Worm (Caenorhabditis elegans) whole organism, mixed stage, embryonic: ENCODE results near the gene tra-2.
A peak's percentile ranks its signal among the peaks of the same experiment; 100 is the strongest.

Source experiments
- M03D4.4 ChIP-seq: sonication (generic microtip); optimal IDR thresholded peaks from 2 replicates; lab custom pipeline; 2017; ENCODE audit warnings: mild to moderate bottlenecking, missing genetic modification characterization, missing compliant biosample characterization
- bed-3 ChIP-seq: fragments of 200-800 bp; sonication (Bioruptor generic); optimal IDR thresholded peaks from 3 replicates; lab custom pipeline; 2018; ENCODE audit warnings: mild to moderate bottlenecking, missing genetic modification characterization, moderate library complexity, missing compliant biosample characterization
- blmp-1 ChIP-seq: fragments of 150-350 bp; optimal IDR thresholded peaks from 2 replicates; lab custom pipeline; 2014; ENCODE audit warnings: missing biosample characterization, missing genetic modification characterization
- ceh-39 ChIP-seq: fragments of 150-350 bp; optimal IDR thresholded peaks from 2 replicates; lab custom pipeline; 2014; ENCODE audit warnings: missing biosample characterization, missing genetic modification characterization
- ceh-43 ChIP-seq: fragments of 200-800 bp; sonication (Bioruptor generic); optimal IDR thresholded peaks from 2 replicates; lab custom pipeline; 2018; ENCODE audit warnings: mild to moderate bottlenecking, missing genetic modification characterization, moderate library complexity, missing compliant biosample characterization
- ceh-83 ChIP-seq: fragments of 200-800 bp; sonication (Bioruptor generic); optimal IDR thresholded peaks from 2 replicates; lab custom pipeline; 2018; ENCODE audit warnings: mild to moderate bottlenecking, missing genetic modification characterization, missing compliant biosample characterization
- ces-1 ChIP-seq: fragments of 150-350 bp; optimal IDR thresholded peaks from 2 replicates; lab custom pipeline; 2014; ENCODE audit warnings: missing biosample characterization, missing genetic modification reagents, missing genetic modification characterization
- cnd-1 ChIP-seq: fragments of 200-800 bp; sonication (Bioruptor generic); optimal IDR thresholded peaks from 2 replicates; lab custom pipeline; 2018; ENCODE audit warnings: mild to moderate bottlenecking, missing genetic modification characterization, missing compliant biosample characterization
- drap-1 ChIP-seq: fragments of 200-800 bp; sonication (Bioruptor generic); optimal IDR thresholded peaks from 3 replicates; lab custom pipeline; 2018; ENCODE audit warnings: mild to moderate bottlenecking, missing genetic modification characterization, missing compliant biosample characterization
- elt-1 ChIP-seq: sonication (generic microtip); optimal IDR thresholded peaks from 2 replicates; lab custom pipeline; 2017; ENCODE audit warnings: missing genetic modification characterization, mild to moderate bottlenecking, missing compliant biosample characterization, antibody characterized with exemption, moderate library complexity, borderline replicate concordance; ENCODE audit not compliant: insufficient read depth
- elt-3 ChIP-seq: fragments of 150-350 bp; optimal IDR thresholded peaks from 2 replicates; lab custom pipeline; 2014; ENCODE audit warnings: missing biosample characterization, missing genetic modification characterization
- flh-1 ChIP-seq: fragments of 200-800 bp; sonication (Bioruptor generic); optimal IDR thresholded peaks from 2 replicates; lab custom pipeline; 2018; ENCODE audit warnings: mild to moderate bottlenecking, missing genetic modification characterization, moderate library complexity, missing compliant biosample characterization
- ham-2 ChIP-seq: fragments of 200-800 bp; sonication (Bioruptor generic); optimal IDR thresholded peaks from 2 replicates; lab custom pipeline; 2018; ENCODE audit warnings: mild to moderate bottlenecking, missing genetic modification characterization, missing compliant biosample characterization
- lin-32 ChIP-seq: fragments of 200-800 bp; sonication (Bioruptor generic); optimal IDR thresholded peaks from 2 replicates; lab custom pipeline; 2018; ENCODE audit warnings: mild to moderate bottlenecking, missing genetic modification characterization, missing compliant biosample characterization
- mep-1 ChIP-seq: fragments of 150-350 bp; optimal IDR thresholded peaks from 2 replicates; lab custom pipeline; 2017; ENCODE audit warnings: missing biosample characterization, missing genetic modification reagents, missing genetic modification characterization, inconsistent platforms
- mls-2 ChIP-seq: sonication (generic microtip); optimal IDR thresholded peaks from 2 replicates; lab custom pipeline; 2016; ENCODE audit warnings: mild to moderate bottlenecking, missing genetic modification characterization, moderate library complexity, missing compliant biosample characterization
- nhr-12 ChIP-seq: fragments of 150-350 bp; optimal IDR thresholded peaks from 2 replicates; lab custom pipeline; 2014; ENCODE audit warnings: missing biosample characterization, missing genetic modification characterization
- pha-4 ChIP-seq: fragments of 150-350 bp; optimal IDR thresholded peaks from 2 replicates; lab custom pipeline; 2018; ENCODE audit warnings: missing biosample characterization, missing genetic modification reagents, missing genetic modification characterization
- sem-2 ChIP-seq: fragments of 200-800 bp; sonication (Bioruptor generic); optimal IDR thresholded peaks from 2 replicates; lab custom pipeline; 2018; ENCODE audit warnings: mild to moderate bottlenecking, missing genetic modification characterization, missing compliant biosample characterization
- sptf-1 ChIP-seq: sonication (generic microtip); optimal IDR thresholded peaks from 2 replicates; lab custom pipeline; 2017; ENCODE audit warnings: mild to moderate bottlenecking, missing genetic modification characterization, moderate library complexity, missing compliant biosample characterization
- tbx-8 ChIP-seq: fragments of 200-800 bp; sonication (Bioruptor generic); optimal IDR thresholded peaks from 2 replicates; lab custom pipeline; 2018; ENCODE audit warnings: mild to moderate bottlenecking, missing genetic modification characterization, moderate library complexity, missing compliant biosample characterization
- unc-120 ChIP-seq: sonication (generic microtip); optimal IDR thresholded peaks from 2 replicates; lab custom pipeline; 2017; ENCODE audit warnings: missing genetic modification characterization, missing compliant biosample characterization; ENCODE audit not compliant: poor library complexity, severe bottlenecking
- unc-39 ChIP-seq: fragments of 150-350 bp; optimal IDR thresholded peaks from 2 replicates; lab custom pipeline; 2014; ENCODE audit warnings: missing biosample characterization, missing genetic modification characterization
- zip-8 ChIP-seq: fragments of 150-350 bp; optimal IDR thresholded peaks from 2 replicates; lab custom pipeline; 2014; ENCODE audit warnings: missing biosample characterization, missing genetic modification characterization
- ztf-11 ChIP-seq: fragments of 150-350 bp; optimal IDR thresholded peaks from 2 replicates; lab custom pipeline; 2014; ENCODE audit warnings: missing biosample characterization, missing genetic modification characterization

The tra-2 gene

ce11 chrII:6965573-6965972, at the start of gene tra-2:
tra-2 (minus strand) TSS chrII:6965673.
- TF ChIP-seq zip-8 (tag; lab: Kevin White, UChicago) (no peak), cnd-1 (tag; lab: Kevin White, UChicago) (no peak), elt-3 (tag; lab: Kevin White, UChicago) (no peak)

ce11 chrII:7012592-7012991, 47.1 kb upstream of the tra-2 start, which contains the start of gene sqv-7:
sqv-7 (minus strand) TSS chrII:7012692.
- no peak for TF ChIP-seq ceh-83 (GFP tag; lab: Kevin White, UChicago)
- TF ChIP-seq sem-2 (GFP tag; lab: Kevin White, UChicago): no peak
- TF ChIP-seq ceh-39 (tag; lab: Kevin White, UChicago): no peak
- no peak for TF ChIP-seq sptf-1 (tag; lab: Kevin White, UChicago)
- TF ChIP-seq elt-3 (tag; lab: Kevin White, UChicago): no peak
- TF ChIP-seq, all 35 proteins: peak for 0

ce11 chrII:7002956-7003357, 37.5 kb upstream of the tra-2 start:
- no peak for TF ChIP-seq ces-1 (GFP tag; lab: Kevin White, UChicago)

ce11 chrII:7001405-7001804, 35.9 kb upstream of the tra-2 start:
- TF ChIP-seq sptf-1 (tag; lab: Kevin White, UChicago) (peak; percentile 90), tbx-8 (GFP tag; lab: Kevin White, UChicago) (peak; percentile 70), ceh-83 (GFP tag; lab: Kevin White, UChicago) (peak; percentile 92), drap-1 (peak; percentile 90), sem-2 (GFP tag; lab: Kevin White, UChicago) (peak; percentile 83), ceh-43 (GFP tag; lab: Kevin White, UChicago) (peak; percentile 80), flh-1 (GFP tag; lab: Kevin White, UChicago) (peak; percentile 75), unc-120 (tag; lab: Kevin White, UChicago) (peak; percentile 66), M03D4.4 (tag; lab: Kevin White, UChicago) (peak; percentile 92), ham-2 (peak; percentile 88), mls-2 (peak; percentile 92), lin-32 (GFP tag; lab: Kevin White, UChicago) (peak; percentile 71), bed-3 (GFP tag; lab: Kevin White, UChicago) (peak; percentile 73), cnd-1 (tag; lab: Kevin White, UChicago) (peak; percentile 90)

- TF ChIP-seq ces-1 (GFP tag; lab: Kevin White, UChicago) (peak; percentile 58), zip-8 (tag; lab: Kevin White, UChicago) (no peak)
- TF ChIP-seq, all 35 proteins: peak for 1
Observed at ce11 chrII:6995583-6995982, 30.1 kb upstream of the tra-2 start.

ce11 chrII:6994677-6995076, 29.2 kb upstream of the tra-2 start, which contains the start of gene unc-104:
unc-104 (plus strand) TSS chrII:6994987.
- TF ChIP-seq nhr-12 (tag; lab: Kevin White, UChicago) (no peak), ces-1 (GFP tag; lab: Kevin White, UChicago) (peak; percentile 72), lin-32 (GFP tag; lab: Kevin White, UChicago) (no peak)

ce11 chrII:6992949-6993348, 27.5 kb upstream of the tra-2 start:
- TF ChIP-seq tbx-8 (GFP tag; lab: Kevin White, UChicago) (no peak), lin-32 (GFP tag; lab: Kevin White, UChicago) (no peak), unc-39 (tag; lab: Kevin White, UChicago) (no peak), ces-1 (GFP tag; lab: Kevin White, UChicago) (peak; percentile 71)

ce11 chrII:6989830-6990287, 24.4 kb upstream of the tra-2 start, which contains the start of gene C15F1.1:
C15F1.1 (plus strand) TSS chrII:6989880.
- TF ChIP-seq pha-4 (tag; lab: Kevin White, UChicago): no peak
- TF ChIP-seq elt-1 (tag; lab: Kevin White, UChicago): no peak
- no peak for TF ChIP-seq mep-1 (tag; lab: Kevin White, UChicago)
- no peak for TF ChIP-seq ztf-11 (tag; lab: Kevin White, UChicago)
- TF ChIP-seq mls-2: no peak
- TF ChIP-seq blmp-1 (tag; lab: Kevin White, UChicago): no peak
- no peak for TF ChIP-seq cnd-1 (tag; lab: Kevin White, UChicago)
- TF ChIP-seq M03D4.4 (tag; lab: Kevin White, UChicago): no peak
- TF ChIP-seq lin-32 (GFP tag; lab: Kevin White, UChicago): no peak
